Worm (Caenorhabditis elegans) whole organism, L3 larva: ENCODE measurements around the gene T10G3.4.
"Not testable (repeated sequence)": the region's sequence is repeated elsewhere in the genome, so short reads cannot be mapped to it uniquely, and the experiment has no call there.

Source experiments
- ama-1 ChIP-seq: fragments of 150-350 bp; optimal IDR thresholded peaks from 2 replicates; lab custom pipeline; 2018
- ceh-28 ChIP-seq: fragments of 150-350 bp; optimal IDR thresholded peaks from 2 replicates; lab custom pipeline; 2014; ENCODE audit warnings: missing biosample characterization, missing genetic modification reagents, missing genetic modification characterization
- ceh-82 ChIP-seq: fragments of 150-350 bp; optimal IDR thresholded peaks from 2 replicates; lab custom pipeline; 2014; ENCODE audit warnings: missing biosample characterization, missing genetic modification characterization
- ceh-9 ChIP-seq: sonication (generic microtip); optimal IDR thresholded peaks from 2 replicates; lab custom pipeline; 2018; ENCODE audit warnings: missing biosample characterization, missing genetic modification characterization
- egl-27 ChIP-seq: sonication (generic microtip); optimal IDR thresholded peaks from 4 replicates; lab custom pipeline; 2017; ENCODE audit warnings: missing biosample characterization, missing genetic modification reagents, missing genetic modification characterization
- elt-1 ChIP-seq: fragments of 150-350 bp; optimal IDR thresholded peaks from 2 replicates; lab custom pipeline; 2014; ENCODE audit warnings: missing biosample characterization, missing genetic modification characterization
- elt-2 ChIP-seq: sonication (generic microtip); optimal IDR thresholded peaks from 2 replicates; lab custom pipeline; 2016; ENCODE audit warnings: missing genetic modification reagents, mild to moderate bottlenecking, missing genetic modification characterization, missing compliant biosample characterization
- elt-3 ChIP-seq, 3 experiments: fragments of 150-350 bp in 1 of 3; sonication (generic microtip) in 2 of 3; optimal IDR thresholded peaks; 2 replicates in 2 of 3; 4 replicates in 1 of 3; lab custom pipeline; 2014 to 2017; ENCODE audit warnings: missing biosample characterization in 3 of 3, missing genetic modification characterization in 3 of 3
- fkh-2 ChIP-seq: fragments of 150-350 bp; optimal IDR thresholded peaks from 2 replicates; lab custom pipeline; 2014; ENCODE audit warnings: missing biosample characterization, missing genetic modification reagents, missing genetic modification characterization
- fos-1 ChIP-seq: fragments of 150-350 bp; optimal IDR thresholded peaks from 2 replicates; lab custom pipeline; 2014; ENCODE audit warnings: missing biosample characterization, missing genetic modification characterization
- hmg-11 ChIP-seq: sonication (generic microtip); optimal IDR thresholded peaks from 2 replicates; lab custom pipeline; 2016; ENCODE audit warnings: missing genetic modification characterization, missing compliant biosample characterization
- jun-1 ChIP-seq: fragments of 150-350 bp; optimal IDR thresholded peaks from 2 replicates; lab custom pipeline; 2014; ENCODE audit warnings: missing biosample characterization, missing genetic modification reagents, missing genetic modification characterization
- lin-15B ChIP-seq: fragments of 150-350 bp; optimal IDR thresholded peaks from 2 replicates; lab custom pipeline; 2014; ENCODE audit warnings: missing biosample characterization, missing genetic modification characterization
- lin-39 ChIP-seq: fragments of 150-350 bp; optimal IDR thresholded peaks from 2 replicates; lab custom pipeline; 2018; ENCODE audit warnings: missing biosample characterization, missing genetic modification reagents, missing genetic modification characterization
- lsy-12 ChIP-seq: sonication (generic microtip); optimal IDR thresholded peaks from 2 replicates; lab custom pipeline; 2016; ENCODE audit warnings: mild to moderate bottlenecking, missing genetic modification characterization, missing compliant biosample characterization
- mdl-1 ChIP-seq: fragments of 150-350 bp; optimal IDR thresholded peaks from 2 replicates; lab custom pipeline; 2014; ENCODE audit warnings: missing biosample characterization, missing genetic modification characterization
- nfya-1 ChIP-seq: sonication (generic microtip); optimal IDR thresholded peaks from 2 replicates; lab custom pipeline; 2017; ENCODE audit warnings: missing genetic modification characterization, mild to moderate bottlenecking, missing compliant biosample characterization, antibody characterized with exemption, moderate library complexity; ENCODE audit not compliant: insufficient read depth
- nhr-11 ChIP-seq: fragments of 150-350 bp; optimal IDR thresholded peaks from 2 replicates; lab custom pipeline; 2014; ENCODE audit warnings: missing biosample characterization, missing genetic modification characterization
- nhr-12 ChIP-seq: fragments of 150-350 bp; optimal IDR thresholded peaks from 2 replicates; lab custom pipeline; 2014; ENCODE audit warnings: missing biosample characterization, missing genetic modification characterization
- nhr-23 ChIP-seq: fragments of 150-350 bp; optimal IDR thresholded peaks from 2 replicates; lab custom pipeline; 2014; ENCODE audit warnings: missing biosample characterization, missing genetic modification reagents, missing genetic modification characterization
- nhr-237 ChIP-seq: fragments of 150-350 bp; optimal IDR thresholded peaks from 2 replicates; lab custom pipeline; 2014; ENCODE audit warnings: missing biosample characterization, missing genetic modification characterization
- nhr-25 ChIP-seq: sonication (generic microtip); optimal IDR thresholded peaks from 2 replicates; lab custom pipeline; 2017; ENCODE audit warnings: missing biosample characterization, missing genetic modification characterization
- nhr-28 ChIP-seq: fragments of 150-350 bp; optimal IDR thresholded peaks from 2 replicates; lab custom pipeline; 2014; ENCODE audit warnings: missing biosample characterization, missing genetic modification characterization
- nhr-67 ChIP-seq: fragments of 150-350 bp; optimal IDR thresholded peaks from 2 replicates; lab custom pipeline; 2014; ENCODE audit warnings: missing biosample characterization, missing genetic modification characterization
- nhr-76 ChIP-seq: fragments of 150-350 bp; sonication (generic microtip); optimal IDR thresholded peaks from 5 replicates; lab custom pipeline; 2014; ENCODE audit warnings: missing biosample characterization, missing genetic modification characterization
- nhr-77 ChIP-seq: fragments of 150-350 bp; optimal IDR thresholded peaks from 2 replicates; lab custom pipeline; 2014; ENCODE audit warnings: missing biosample characterization, missing genetic modification characterization
- pha-4 ChIP-seq: fragments of 150-350 bp; optimal IDR thresholded peaks from 2 replicates; lab custom pipeline; 2014; ENCODE audit warnings: missing biosample characterization, missing genetic modification reagents, missing genetic modification characterization
- pqm-1 ChIP-seq: fragments of 150-350 bp; optimal IDR thresholded peaks from 2 replicates; lab custom pipeline; 2017; ENCODE audit warnings: missing biosample characterization, missing genetic modification characterization, inconsistent platforms
- skn-1 ChIP-seq: fragments of 150-350 bp; optimal IDR thresholded peaks from 2 replicates; lab custom pipeline; 2014; ENCODE audit warnings: missing biosample characterization, missing genetic modification characterization
- snpc-4 ChIP-seq: fragments of 150-350 bp; optimal IDR thresholded peaks from 2 replicates; lab custom pipeline; 2014; ENCODE audit warnings: missing biosample characterization, missing genetic modification characterization
- unc-39 ChIP-seq: sonication (generic microtip); optimal IDR thresholded peaks from 4 replicates; lab custom pipeline; 2017; ENCODE audit warnings: missing biosample characterization, missing genetic modification characterization
- zag-1 ChIP-seq: fragments of 150-350 bp; optimal IDR thresholded peaks from 2 replicates; lab custom pipeline; 2014; ENCODE audit warnings: missing biosample characterization, missing genetic modification characterization
- ztf-11 ChIP-seq: fragments of 150-350 bp; optimal IDR thresholded peaks from 2 replicates; lab custom pipeline; 2014; ENCODE audit warnings: missing biosample characterization, missing genetic modification characterization
- ztf-4 ChIP-seq: fragments of 150-350 bp; optimal IDR thresholded peaks from 2 replicates; lab custom pipeline; 2014; ENCODE audit warnings: missing biosample characterization, missing genetic modification characterization

The T10G3.4 gene

ce11 chrV:13457858-13458257 is 26.4 kb downstream of the T10G3.4 start, which contains the start of gene F25H9.2:
Gene F25H9.2, plus strand, starts transcription at chrV:13458083.
- TF ChIP-seq fos-1 = no peak
- TF ChIP-seq hmg-11 (tag; lab: Kevin White, UChicago) = peak; percentile 39
- peak; percentile 5 for TF ChIP-seq elt-2 (tag; lab: Kevin White, UChicago)
- TF ChIP-seq egl-27 (tag; lab: Kevin White, UChicago) = no peak
- no peak for TF ChIP-seq pha-4
- TF ChIP-seq lin-15B = peak; percentile 20
- no peak for TF ChIP-seq fkh-2 (tag; lab: Kevin White, UChicago)
- no peak for TF ChIP-seq nhr-237 (tag; lab: Kevin White, UChicago)
- no peak for TF ChIP-seq ztf-4 (tag; lab: Kevin White, UChicago)

- TF ChIP-seq elt-3 (tag; optimal IDR thresholded peaks at IDR 0.05; lab: Kevin White, UChicago) (no peak), elt-2 (tag; lab: Kevin White, UChicago) (no peak), ztf-11 (no peak), pha-4 (no peak), ceh-28 (tag; lab: Kevin White, UChicago) (no peak), nhr-28 (tag; lab: Kevin White, UChicago) (no peak), lin-15B (no peak), nhr-12 (no peak), ceh-82 (tag; lab: Kevin White, UChicago) (no peak), snpc-4 (tag; lab: Kevin White, UChicago) (no peak), nfya-1 (tag; lab: Kevin White, UChicago) (no peak), nhr-237 (tag; lab: Kevin White, UChicago) (no peak)
Observed at ce11 chrV:13455448-13455847, 28.8 kb downstream of the T10G3.4 start, which contains the start of gene lurp-3. Gene lurp-3, plus strand, starts transcription at chrV:13455748.

ce11 chrV:13453334-13453733 is 30.9 kb downstream of the T10G3.4 start, which contains the start of gene lurp-2:
Gene lurp-2, plus strand, starts transcription at chrV:13453634.
- TF ChIP-seq nhr-12 (no peak), nhr-76 (tag; lab: Kevin White, UChicago) (no peak)

ce11 chrV:13445229-13445949 is 38.9 kb downstream of the T10G3.4 start, which contains the start of gene Y2H9A.4:
Gene Y2H9A.4, plus strand, starts transcription at chrV:13445899.
- TF ChIP-seq nfya-1 (tag; lab: Kevin White, UChicago) = peak; percentile 3
- TF ChIP-seq elt-2 (tag; lab: Kevin White, UChicago) = peak; percentile 54
- no peak for TF ChIP-seq nhr-67 (tag; lab: Kevin White, UChicago)
- no peak for TF ChIP-seq ceh-28 (tag; lab: Kevin White, UChicago)
- no peak for TF ChIP-seq zag-1 (tag; lab: Kevin White, UChicago)
- TF ChIP-seq nhr-23 (tag; lab: Kevin White, UChicago) = no peak
- peak; percentile 22 for TF ChIP-seq pha-4
- TF ChIP-seq nhr-25 (tag; lab: Kevin White, UChicago) = peak; percentile 72
- no peak for TF ChIP-seq nhr-237 (tag; lab: Kevin White, UChicago)
- TF ChIP-seq ztf-11 = no peak
- no peak for TF ChIP-seq mdl-1 (tag; lab: Kevin White, UChicago)
- peak; percentile 72 for TF ChIP-seq elt-1 (tag; lab: Kevin White, UChicago)
- peak; percentile 67 for TF ChIP-seq jun-1
- TF ChIP-seq lsy-12 (tag; lab: Kevin White, UChicago) = no peak
- TF ChIP-seq nhr-77 (tag; lab: Kevin White, UChicago) = no peak
- TF ChIP-seq, all 47 proteins: peak for 6

- TF ChIP-seq pqm-1; nhr-12; elt-3 (tag; optimal IDR thresholded peaks at IDR 0.05; lab: Kevin White, UChicago): not testable (repeated sequence)
Observed at ce11 chrV:13443535-13443934, 40.7 kb downstream of the T10G3.4 start, which contains the start of gene Y2H9A.6. Gene Y2H9A.6, plus strand, starts transcription at chrV:13443835.

ce11 chrV:13442819-13443218 is 41.4 kb downstream of the T10G3.4 start:
- TF ChIP-seq elt-1 (tag; lab: Kevin White, UChicago) (no peak), ceh-9 (tag; lab: Kevin White, UChicago) (no peak), ama-1 (lab: Kevin White, UChicago) (no peak), nhr-77 (tag; lab: Kevin White, UChicago) (no peak), fos-1 (no peak), nhr-28 (tag; lab: Kevin White, UChicago) (no peak), skn-1 (no peak), pqm-1 (no peak), lin-15B (no peak), unc-39 (tag; lab: Kevin White, UChicago) (no peak), pha-4 (no peak), ceh-82 (tag; lab: Kevin White, UChicago) (no peak), nhr-67 (tag; lab: Kevin White, UChicago) (no peak), nhr-23 (tag; lab: Kevin White, UChicago) (no peak), nhr-12 (no peak), nhr-25 (tag; lab: Kevin White, UChicago) (no peak), lsy-12 (tag; lab: Kevin White, UChicago) (no peak), lin-39 (no peak), nhr-11 (tag; lab: Kevin White, UChicago) (no peak)
